Worm (Caenorhabditis elegans) whole organism, L1 larva: ENCODE measurements around the gene K06B4.4.

Experiments used
- lin-39 ChIP-seq: fragments of 150-350 bp; optimal IDR thresholded peaks from 2 replicates; lab custom pipeline; 2014; ENCODE audit warnings: missing biosample characterization, missing genetic modification reagents, missing genetic modification characterization
- nhr-237 ChIP-seq: fragments of 150-350 bp; optimal IDR thresholded peaks from 2 replicates; lab custom pipeline; 2014; ENCODE audit warnings: missing biosample characterization, missing genetic modification characterization
- nhr-77 ChIP-seq: fragments of 150-350 bp; optimal IDR thresholded peaks from 2 replicates; lab custom pipeline; 2014; ENCODE audit warnings: missing biosample characterization, missing genetic modification characterization
- zag-1 ChIP-seq: fragments of 150-350 bp; optimal IDR thresholded peaks from 2 replicates; lab custom pipeline; 2014; ENCODE audit warnings: missing biosample characterization, missing genetic modification characterization

- TF ChIP-seq nhr-237 (tag; lab: Kevin White, UChicago) (no peak), zag-1 (tag; lab: Kevin White, UChicago) (no peak), lin-39 (no peak), nhr-77 (tag; lab: Kevin White, UChicago) (no peak)
These were observed 2.3 kb upstream of the K06B4.4 start for ce11 chrV:15666718-15667117.
